Fruit fly (Drosophila melanogaster) whole organism, prepupa: Measurements from ENCODE around the gene CG1738.

Experiments
- CG11762 ChIP-seq: fragments of 200-800 bp; sonication (Bioruptor generic); optimal IDR thresholded peaks from 3 replicates; lab custom pipeline; 2016; ENCODE audit warnings: missing biosample characterization, missing genetic modification characterization; ENCODE audit not compliant: insufficient read depth
- CG1621 ChIP-seq: fragments of 200-800 bp; sonication (Bioruptor generic); optimal IDR thresholded peaks from 3 replicates; lab custom pipeline; 2018; ENCODE audit warnings: missing biosample characterization, mild to moderate bottlenecking, missing genetic modification characterization
- CG3032 ChIP-seq: fragments of 200-800 bp; optimal IDR thresholded peaks from 2 replicates; lab custom pipeline; 2019; ENCODE audit warnings: missing biosample characterization, mild to moderate bottlenecking, missing genetic modification characterization, moderate library complexity
- CG31627 ChIP-seq: fragments of 200-800 bp; sonication (Bioruptor generic); optimal IDR thresholded peaks from 3 replicates; lab custom pipeline; 2016; ENCODE audit warnings: missing biosample characterization, missing genetic modification characterization
- CG3919 ChIP-seq: fragments of 200-800 bp; sonication (Bioruptor generic); optimal IDR thresholded peaks from 3 replicates; lab custom pipeline; 2016; ENCODE audit warnings: missing biosample characterization, missing genetic modification characterization
- CG6163 ChIP-seq: fragments of 200-800 bp; sonication (Bioruptor generic); IDR thresholded peaks from 3 replicates; pipeline ENCODE4 v1.3.6; 2022; ENCODE audit warnings: missing biosample characterization, missing genetic modification characterization
- CG6792 ChIP-seq: fragments of 200-800 bp; sonication (Bioruptor generic); optimal IDR thresholded peaks from 3 replicates; lab custom pipeline; 2016; ENCODE audit warnings: missing biosample characterization, missing genetic modification characterization
- CG6854 ChIP-seq: fragments of 200-800 bp; sonication (Bioruptor generic); optimal IDR thresholded peaks from 2 replicates; lab custom pipeline; 2017; ENCODE audit warnings: missing biosample characterization, mild to moderate bottlenecking, missing genetic modification characterization
- CG8119 ChIP-seq: fragments of 200-800 bp; sonication (Bioruptor generic); IDR thresholded peaks from 3 replicates; pipeline ENCODE4 v1.3.6; 2022; ENCODE audit warnings: missing biosample characterization, missing genetic modification characterization
- CG8319 ChIP-seq: fragments of 200-800 bp; sonication (Bioruptor generic); optimal IDR thresholded peaks from 3 replicates; lab custom pipeline; 2016; ENCODE audit warnings: missing biosample characterization, missing genetic modification characterization
- CG8632 ChIP-seq: fragments of 200-800 bp; sonication (Bioruptor generic); optimal IDR thresholded peaks from 3 replicates; lab custom pipeline; 2016; ENCODE audit warnings: missing biosample characterization, missing genetic modification characterization
- CG9139 ChIP-seq: fragments of 200-800 bp; sonication (Bioruptor generic); optimal IDR thresholded peaks from 3 replicates; lab custom pipeline; 2017; ENCODE audit warnings: missing biosample characterization, mild to moderate bottlenecking, missing genetic modification characterization
- Eip75B ChIP-seq: fragments of 200-800 bp; sonication (Bioruptor generic); optimal IDR thresholded peaks from 3 replicates; lab custom pipeline; 2016; ENCODE audit warnings: missing biosample characterization, missing genetic modification characterization
- Eip78C ChIP-seq: fragments of 200-800 bp; sonication (Bioruptor generic); peaks from one replicate; lab custom pipeline; 2016; ENCODE audit warnings: missing biosample characterization, missing genetic modification characterization
- Eip93F ChIP-seq: fragments of 200-800 bp; sonication (Bioruptor generic); optimal IDR thresholded peaks from 2 replicates; lab custom pipeline; 2016; ENCODE audit warnings: missing biosample characterization, mild to moderate bottlenecking, missing genetic modification characterization
- Ets21C ChIP-seq: fragments of 200-800 bp; sonication (Bioruptor generic); optimal IDR thresholded peaks from 3 replicates; lab custom pipeline; 2016; ENCODE audit warnings: missing biosample characterization, missing genetic modification characterization
- Ets96B ChIP-seq: fragments of 200-800 bp; optimal IDR thresholded peaks from 2 replicates; lab custom pipeline; 2019; ENCODE audit warnings: missing biosample characterization, mild to moderate bottlenecking, missing genetic modification characterization, moderate library complexity
- Gug ChIP-seq: fragments of 200-800 bp; sonication (Bioruptor generic); IDR thresholded peaks from 2 replicates; pipeline ENCODE4 v1.3.6; 2022; ENCODE audit warnings: missing biosample characterization, missing genetic modification characterization
- Hr38 ChIP-seq: sonication (Bioruptor generic); optimal IDR thresholded peaks from 2 replicates; lab custom pipeline; 2016; ENCODE audit warnings: missing biosample characterization, missing genetic modification characterization
- Hr39 ChIP-seq: fragments of 200-800 bp; sonication (Bioruptor generic); optimal IDR thresholded peaks from 2 replicates; lab custom pipeline; 2016; ENCODE audit warnings: missing biosample characterization, missing genetic modification characterization
- Met ChIP-seq: fragments of 200-800 bp; sonication (Bioruptor generic); optimal IDR thresholded peaks from 3 replicates; lab custom pipeline; 2016; ENCODE audit warnings: missing biosample characterization, missing genetic modification characterization
- OdsH ChIP-seq: fragments of 200-800 bp; sonication (Bioruptor generic); optimal IDR thresholded peaks from 3 replicates; lab custom pipeline; 2016; ENCODE audit warnings: missing biosample characterization, missing genetic modification characterization
- Sox102F ChIP-seq: fragments of 200-800 bp; sonication (Bioruptor generic); optimal IDR thresholded peaks from 2 replicates; lab custom pipeline; 2016; ENCODE audit warnings: missing biosample characterization, mild to moderate bottlenecking, missing genetic modification characterization
- Sox14 ChIP-seq: fragments of 200-800 bp; sonication (Bioruptor generic); optimal IDR thresholded peaks from 3 replicates; lab custom pipeline; 2016; ENCODE audit warnings: missing biosample characterization, missing genetic modification characterization
- Sox15 ChIP-seq: fragments of 200-800 bp; sonication (Bioruptor generic); optimal IDR thresholded peaks from 3 replicates; lab custom pipeline; 2016; ENCODE audit warnings: missing biosample characterization, missing genetic modification characterization
- acj6 ChIP-seq: fragments of 200-800 bp; sonication (Bioruptor generic); optimal IDR thresholded peaks from 3 replicates; lab custom pipeline; 2016; ENCODE audit warnings: missing biosample characterization, missing genetic modification characterization
- cyc ChIP-seq: fragments of 200-800 bp; sonication (Bioruptor generic); optimal IDR thresholded peaks from 3 replicates; lab custom pipeline; 2016; ENCODE audit warnings: missing biosample characterization, missing genetic modification characterization
- dac ChIP-seq: fragments of 200-800 bp; sonication (Bioruptor generic); optimal IDR thresholded peaks from 2 replicates; lab custom pipeline; 2017; ENCODE audit warnings: missing biosample characterization, mild to moderate bottlenecking, missing genetic modification characterization
- dsx ChIP-seq: fragments of 200-800 bp; optimal IDR thresholded peaks from 3 replicates; lab custom pipeline; 2019; ENCODE audit warnings: missing biosample characterization, mild to moderate bottlenecking, missing genetic modification characterization, moderate library complexity; ENCODE audit not compliant: poor library complexity, severe bottlenecking
- esn ChIP-seq: fragments of 200-800 bp; sonication (Bioruptor generic); optimal IDR thresholded peaks from 2 replicates; lab custom pipeline; 2016; ENCODE audit warnings: missing biosample characterization, mild to moderate bottlenecking, missing genetic modification characterization, moderate library complexity
- fkh ChIP-seq: fragments of 200-800 bp; sonication (Bioruptor generic); optimal IDR thresholded peaks from 3 replicates; lab custom pipeline; 2017; ENCODE audit warnings: missing biosample characterization, mild to moderate bottlenecking, missing genetic modification characterization, moderate library complexity
- lz ChIP-seq: fragments of 200-800 bp; sonication (Bioruptor generic); optimal IDR thresholded peaks from 3 replicates; lab custom pipeline; 2016; ENCODE audit warnings: missing biosample characterization, missing genetic modification characterization
- pdm3 ChIP-seq: fragments of 200-800 bp; sonication (Bioruptor generic); optimal IDR thresholded peaks from 3 replicates; lab custom pipeline; 2016; ENCODE audit warnings: missing biosample characterization, missing genetic modification characterization
- salr ChIP-seq, 2 experiments: fragments of 200-800 bp; sonication (Bioruptor generic); optimal IDR thresholded peaks; 3 replicates each; lab custom pipeline; 2016 to 2018; ENCODE audit warnings: missing biosample characterization in 2 of 2, missing genetic modification characterization in 2 of 2, mild to moderate bottlenecking in 1 of 2
- ss ChIP-seq, 2 experiments: fragments of 200-800 bp; sonication (Bioruptor generic); optimal IDR thresholded peaks; 2 replicates in 1 of 2; 3 replicates in 1 of 2; lab custom pipeline; 2017 to 2018; ENCODE audit warnings: mild to moderate bottlenecking in 2 of 2, missing biosample characterization in 2 of 2, missing genetic modification characterization in 2 of 2, moderate library complexity in 1 of 2
- svp ChIP-seq: fragments of 200-800 bp; sonication (Bioruptor generic); peaks from one replicate; lab custom pipeline; 2016; ENCODE audit warnings: missing biosample characterization, missing genetic modification characterization
- topi ChIP-seq: fragments of 200-800 bp; sonication (Bioruptor generic); optimal IDR thresholded peaks from 3 replicates; lab custom pipeline; 2016; ENCODE audit warnings: missing biosample characterization, missing genetic modification characterization
- vri ChIP-seq: fragments of 200-800 bp; sonication (Bioruptor generic); optimal IDR thresholded peaks from 3 replicates; lab custom pipeline; 2016; ENCODE audit warnings: missing biosample characterization, mild to moderate bottlenecking, missing genetic modification characterization

CG1738 gene

DNA sequence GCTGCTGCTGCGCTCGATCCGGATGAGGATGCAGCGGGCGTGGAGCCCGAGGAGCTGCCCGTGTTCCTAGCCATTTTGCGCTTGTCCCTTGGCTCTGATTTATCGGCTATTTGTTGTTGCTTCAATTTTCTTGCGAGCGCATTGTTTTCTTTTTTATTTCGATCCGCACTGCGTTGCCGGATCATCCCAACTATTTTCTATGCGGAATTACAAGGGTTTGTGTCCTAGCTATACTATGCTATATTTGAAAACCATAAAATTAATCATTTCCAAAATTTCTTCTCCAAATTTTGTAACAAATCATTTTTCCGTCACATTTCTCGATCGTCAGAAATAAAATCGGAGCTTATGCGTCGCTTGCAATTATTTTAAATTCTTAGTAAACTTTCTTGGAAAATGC is 1.0 kb upstream of the CG1738 start, which contains the start of the genes GCS1 and CG11756:
GCS1 (minus strand) TSS at position 193 of the 400 bp plus-strand sequence.
CG11756 (plus strand) TSS at position 312 of the 400 bp plus-strand sequence.
- no peak for TF ChIP-seq CG1621 (tag; lab: Kevin White, UChicago)
- no peak for TF ChIP-seq CG8632 (GFP tag; lab: Kevin White, UChicago)
- peak; percentile 0 for TF ChIP-seq Eip78C (GFP tag; lab: Kevin White, UChicago)
- no peak for TF ChIP-seq acj6
- TF ChIP-seq CG9139 (GFP tag; lab: Kevin White, UChicago) = no peak
- TF ChIP-seq topi = no peak
- peak; percentile 42 for TF ChIP-seq Sox14 (GFP tag; lab: Kevin White, UChicago)
- TF ChIP-seq CG6854 (GFP tag; lab: Kevin White, UChicago) = no peak
- no peak for TF ChIP-seq CG6792
- no peak for TF ChIP-seq vri (GFP tag; lab: Kevin White, UChicago)
- TF ChIP-seq salr (GFP tag; optimal IDR thresholded peaks at IDR 0.05; lab: Kevin White, UChicago) = no peak
- peak; percentile 1 for TF ChIP-seq CG3032 (tag; lab: Kevin White, UChicago)
- TF ChIP-seq cyc (GFP tag; lab: Kevin White, UChicago) = no peak
- no peak for TF ChIP-seq Hr39 (GFP tag; lab: Kevin White, UChicago)
- TF ChIP-seq Met (GFP tag; lab: Kevin White, UChicago) = no peak
- TF ChIP-seq CG31627 (GFP tag; lab: Kevin White, UChicago) = no peak
- TF ChIP-seq, all 60 proteins: peak for 3

DNA sequence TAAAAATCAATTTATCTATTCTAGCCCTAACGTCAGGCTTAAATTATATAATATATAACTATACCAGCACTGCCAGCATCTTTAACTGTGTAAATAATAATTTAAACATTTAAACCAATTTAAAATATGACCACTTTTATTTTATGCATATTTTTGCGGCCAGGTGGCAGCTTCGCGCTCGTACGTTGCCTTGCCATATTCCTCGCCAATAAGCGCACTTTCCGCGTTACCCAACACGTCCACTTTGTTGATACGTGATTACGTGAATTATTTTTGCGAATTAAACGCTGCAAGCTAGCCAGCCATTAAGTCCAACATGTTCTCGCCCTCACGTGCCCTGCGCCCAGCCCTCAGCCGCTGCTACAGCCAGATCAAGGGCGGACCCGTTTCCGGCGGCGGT is 931 bp downstream of the CG1738 start, which contains the start of gene NdufV3:
NdufV3 (plus strand) TSS at position 219 of the 400 bp plus-strand sequence.
- peak; percentile 6 for TF ChIP-seq Sox14 (GFP tag; lab: Kevin White, UChicago)
- no peak for TF ChIP-seq CG8119 (GFP tag; lab: Robert Waterston, UW)
- peak; percentile 17; the same call in 1 of the 3 replicates for TF ChIP-seq CG6163 (GFP tag; lab: Robert Waterston, UW)
- no peak for TF ChIP-seq Sox15 (GFP tag; lab: Kevin White, UChicago)
- TF ChIP-seq svp (GFP tag; lab: Kevin White, UChicago) = peak; percentile 50
- no peak for TF ChIP-seq CG11762 (GFP tag; lab: Kevin White, UChicago)
- TF ChIP-seq CG6854 (GFP tag; lab: Kevin White, UChicago) = no peak
- peak; percentile 1 for TF ChIP-seq cyc (GFP tag; lab: Kevin White, UChicago)
- no peak for TF ChIP-seq Eip75B (GFP tag; lab: Kevin White, UChicago)
- TF ChIP-seq lz (GFP tag; lab: Kevin White, UChicago) = peak; percentile 22
- TF ChIP-seq CG3032 (tag; lab: Kevin White, UChicago) = no peak
- peak; percentile 12 for TF ChIP-seq CG3919 (GFP tag; lab: Kevin White, UChicago)
- TF ChIP-seq Gug = no peak
- peak; percentile 9 for TF ChIP-seq fkh (GFP tag; lab: Kevin White, UChicago)
- no peak for TF ChIP-seq dac (GFP tag; lab: Kevin White, UChicago)
- no peak for TF ChIP-seq Eip93F (GFP tag; lab: Kevin White, UChicago)
- peak; percentile 8 for TF ChIP-seq pdm3 (GFP tag; lab: Kevin White, UChicago)

DNA sequence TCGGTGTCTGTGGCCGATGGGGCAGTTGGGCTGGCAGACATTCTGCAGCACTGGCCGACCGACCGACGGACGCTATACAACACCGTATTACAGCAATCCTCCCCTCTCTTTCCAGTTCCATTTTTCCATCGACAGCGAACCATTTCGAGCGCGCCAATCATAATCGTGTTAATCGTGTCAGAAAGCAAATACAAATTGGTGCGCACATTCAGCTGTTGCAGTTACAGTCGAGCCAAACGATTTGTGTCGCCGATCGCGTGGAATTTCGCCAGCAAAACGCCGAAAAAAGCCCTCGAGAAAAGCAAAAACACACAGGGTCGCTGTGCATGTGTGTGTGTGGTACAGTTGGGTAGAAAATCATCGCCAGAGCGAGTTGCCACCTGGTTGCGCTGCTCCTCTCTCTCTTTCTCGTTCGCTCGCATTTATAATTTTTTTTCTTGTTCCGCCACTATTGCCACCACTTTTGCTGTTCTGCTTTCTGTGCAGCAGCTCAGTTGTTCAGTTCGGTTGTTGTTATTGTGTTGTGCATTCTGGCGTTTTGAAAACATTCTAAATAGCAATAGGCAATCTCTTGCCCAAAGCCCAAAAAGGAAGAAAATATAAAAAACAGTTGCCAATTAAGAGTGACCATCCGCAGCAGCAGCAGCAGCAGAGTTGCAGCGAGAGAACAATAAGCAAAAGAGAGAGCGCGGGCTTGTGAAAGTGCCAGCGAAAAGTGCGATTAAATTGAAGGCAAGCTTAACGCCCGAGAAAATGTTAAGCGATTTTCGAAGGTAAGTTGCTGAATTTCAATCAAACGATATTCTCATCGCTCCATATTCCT is 1.9 kb downstream of the CG1738 start, which contains the start of gene CG1737:
CG1737 (plus strand) TSS at position 104 of the 823 bp plus-strand sequence.
- peak; percentile 17 for TF ChIP-seq Sox14 (GFP tag; lab: Kevin White, UChicago)
- no peak for TF ChIP-seq pdm3 (GFP tag; lab: Kevin White, UChicago)
- peak; percentile 9 for TF ChIP-seq esn (GFP tag; lab: Kevin White, UChicago)
- TF ChIP-seq Eip78C (GFP tag; lab: Kevin White, UChicago) = peak; percentile 45
- peak; percentile 11 for TF ChIP-seq CG31627 (GFP tag; lab: Kevin White, UChicago)
- peak; percentile 24 for TF ChIP-seq svp (GFP tag; lab: Kevin White, UChicago)
- TF ChIP-seq CG3919 (GFP tag; lab: Kevin White, UChicago) = peak; percentile 2
- TF ChIP-seq dsx (GFP tag; lab: Kevin White, UChicago) = no peak
- peak; percentile 3 for TF ChIP-seq Hr39 (GFP tag; lab: Kevin White, UChicago)
- TF ChIP-seq CG6854 (GFP tag; lab: Kevin White, UChicago) = peak; percentile 35
- peak; percentile 7 for TF ChIP-seq topi
- peak in 1 of 2 experiments; percentile 9 for TF ChIP-seq ss (GFP tag; optimal IDR thresholded peaks at IDR 0.05; lab: Kevin White, UChicago)
- TF ChIP-seq dac (GFP tag; lab: Kevin White, UChicago) = no peak
- no peak for TF ChIP-seq Sox102F
- TF ChIP-seq CG6163 (GFP tag; lab: Robert Waterston, UW) = peak; percentile 16; the same call in 1 of the 3 replicates
- TF ChIP-seq Ets96B (tag; lab: Kevin White, UChicago) = no peak
- TF ChIP-seq CG8319 (GFP tag; lab: Kevin White, UChicago) = peak; percentile 26
- TF ChIP-seq CG6792 = peak; percentile 10
- TF ChIP-seq cyc (GFP tag; lab: Kevin White, UChicago) = peak; percentile 31
- TF ChIP-seq Ets21C (GFP tag; lab: Kevin White, UChicago) = no peak
- peak; percentile 7 for TF ChIP-seq OdsH (GFP tag; lab: Kevin White, UChicago)
- no peak for TF ChIP-seq Hr38
- TF ChIP-seq vri (GFP tag; lab: Kevin White, UChicago) = peak; percentile 17
